Worm (Caenorhabditis elegans) whole organism, L4 larva: ENCODE data around the gene gpch-1.
A peak's percentile ranks its signal among the peaks of the same experiment; 100 is the strongest.

Experiments used
- F10B5.3 ChIP-seq: sonication (generic microtip); optimal IDR thresholded peaks from 2 replicates; lab custom pipeline; 2016; ENCODE audit warnings: mild to moderate bottlenecking, missing genetic modification characterization, missing compliant biosample characterization
- Y5F2A.4 ChIP-seq: fragments of 200-800 bp; sonication (Bioruptor generic); optimal IDR thresholded peaks from 2 replicates; lab custom pipeline; 2018; ENCODE audit warnings: mild to moderate bottlenecking, missing genetic modification characterization, missing compliant biosample characterization
- ZK337.2 ChIP-seq: fragments of 200-800 bp; sonication (Bioruptor generic); IDR thresholded peaks from 2 replicates; pipeline ENCODE4 v1.3.6; 2022; ENCODE audit warnings: missing genetic modification reagents, missing genetic modification characterization, missing compliant biosample characterization
- ceh-20 ChIP-seq: fragments of 200-800 bp; sonication (Bioruptor generic); IDR thresholded peaks from 2 replicates; pipeline ENCODE4 v1.3.6; 2022; ENCODE audit warnings: missing genetic modification reagents, missing genetic modification characterization, missing compliant biosample characterization
- ceh-28 ChIP-seq: fragments of 150-350 bp; optimal IDR thresholded peaks from 2 replicates; lab custom pipeline; 2014; ENCODE audit warnings: missing biosample characterization, missing genetic modification reagents, missing genetic modification characterization
- ceh-62 ChIP-seq: sonication (generic microtip); optimal IDR thresholded peaks from 2 replicates; lab custom pipeline; 2017; ENCODE audit warnings: missing biosample characterization, missing genetic modification characterization
- ceh-82 ChIP-seq: sonication (generic microtip); optimal IDR thresholded peaks from 2 replicates; lab custom pipeline; 2017; ENCODE audit warnings: missing biosample characterization, missing genetic modification characterization
- daf-16 ChIP-seq, 3 experiments: sonication (generic microtip); optimal IDR thresholded peaks; 2 replicates each; lab custom pipeline; 2016 to 2017; ENCODE audit warnings: missing genetic modification characterization in 3 of 3, missing genetic modification reagents in 3 of 3, mild to moderate bottlenecking in 2 of 3, missing compliant biosample characterization in 2 of 3, missing biosample characterization in 1 of 3, moderate library complexity in 1 of 3
- dmd-8 ChIP-seq: fragments of 200-800 bp; sonication (Bioruptor generic); IDR thresholded peaks from 2 replicates; pipeline ENCODE4 v1.3.6; 2022; ENCODE audit warnings: missing genetic modification characterization, missing compliant biosample characterization
- dpl-1 ChIP-seq: fragments of 150-350 bp; optimal IDR thresholded peaks from 2 replicates; lab custom pipeline; 2014; ENCODE audit warnings: missing biosample characterization, missing genetic modification reagents, missing genetic modification characterization
- duxl-1 ChIP-seq: sonication (generic microtip); optimal IDR thresholded peaks from 2 replicates; lab custom pipeline; 2016; ENCODE audit warnings: mild to moderate bottlenecking, missing genetic modification characterization, moderate library complexity, missing compliant biosample characterization; ENCODE audit not compliant: poor library complexity
- egl-27 ChIP-seq: sonication (generic microtip); optimal IDR thresholded peaks from 3 replicates; lab custom pipeline; 2017; ENCODE audit warnings: missing biosample characterization, missing genetic modification reagents, missing genetic modification characterization
- hif-1 ChIP-seq, 2 experiments: sonication (generic microtip); optimal IDR thresholded peaks; 2 replicates each; lab custom pipeline; 2016 to 2017; ENCODE audit warnings: missing compliant biosample characterization in 2 of 2, missing genetic modification characterization in 2 of 2, missing genetic modification reagents in 2 of 2, missing genotype in 2 of 2, mild to moderate bottlenecking in 1 of 2
- hlh-30 ChIP-seq: sonication (generic microtip); optimal IDR thresholded peaks from 2 replicates; lab custom pipeline; 2017; ENCODE audit warnings: antibody characterized with exemption, mild to moderate bottlenecking, missing genetic modification characterization, missing compliant biosample characterization; ENCODE audit not compliant: insufficient read depth
- lin-13 ChIP-seq: fragments of 150-350 bp; optimal IDR thresholded peaks from 2 replicates; lab custom pipeline; 2014; ENCODE audit warnings: missing biosample characterization, missing genetic modification reagents, missing genetic modification characterization
- madf-9 ChIP-seq: fragments of 200-800 bp; sonication (Bioruptor generic); conservative IDR thresholded peaks from 2 replicates; pipeline ENCODE4 v1.3.6; 2022; ENCODE audit warnings: missing genetic modification reagents, missing genetic modification characterization, missing compliant biosample characterization
- mdt-29 ChIP-seq: fragments of 200-800 bp; sonication (Bioruptor generic); IDR thresholded peaks from 2 replicates; pipeline ENCODE4 v1.3.6; 2022; ENCODE audit warnings: missing genetic modification reagents, missing genetic modification characterization, missing compliant biosample characterization
- mep-1 ChIP-seq: fragments of 150-350 bp; sonication (generic microtip); optimal IDR thresholded peaks from 3 replicates; lab custom pipeline; 2014; ENCODE audit warnings: missing biosample characterization, missing genetic modification characterization
- mxl-2 ChIP-seq: fragments of 200-800 bp; sonication (Bioruptor generic); conservative IDR thresholded peaks from 2 replicates; pipeline ENCODE4 v1.3.6; 2022; ENCODE audit warnings: missing genetic modification reagents, missing genetic modification characterization, missing compliant biosample characterization
- mxl-3 ChIP-seq: fragments of 200-800 bp; sonication (Bioruptor generic); optimal IDR thresholded peaks from 2 replicates; lab custom pipeline; 2018; ENCODE audit warnings: mild to moderate bottlenecking, missing genetic modification characterization, missing compliant biosample characterization
- nhr-102 ChIP-seq: sonication (generic microtip); optimal IDR thresholded peaks from 2 replicates; lab custom pipeline; 2016; ENCODE audit warnings: mild to moderate bottlenecking, missing genetic modification characterization, moderate library complexity, missing compliant biosample characterization
- nhr-11 ChIP-seq: fragments of 150-350 bp; optimal IDR thresholded peaks from 2 replicates; lab custom pipeline; 2014; ENCODE audit warnings: missing biosample characterization, missing genetic modification characterization
- nhr-6 ChIP-seq: fragments of 150-350 bp; optimal IDR thresholded peaks from 2 replicates; lab custom pipeline; 2014; ENCODE audit warnings: missing biosample characterization, missing genetic modification characterization
- nhr-76 ChIP-seq: fragments of 150-350 bp; optimal IDR thresholded peaks from 2 replicates; lab custom pipeline; 2014; ENCODE audit warnings: missing biosample characterization, missing genetic modification characterization
- nhr-77 ChIP-seq: fragments of 150-350 bp; optimal IDR thresholded peaks from 2 replicates; lab custom pipeline; 2014; ENCODE audit warnings: missing biosample characterization, missing genetic modification characterization
- rbr-2 ChIP-seq: sonication (generic microtip); optimal IDR thresholded peaks from 2 replicates; lab custom pipeline; 2016; ENCODE audit warnings: missing genotype, missing genetic modification characterization, missing compliant biosample characterization
- set-16 ChIP-seq: fragments of 200-800 bp; sonication (Bioruptor generic); IDR thresholded peaks from 2 replicates; pipeline ENCODE4 v1.3.6; 2022; ENCODE audit warnings: missing genetic modification reagents, missing genetic modification characterization, missing compliant biosample characterization
- snpc-4 ChIP-seq: fragments of 150-350 bp; optimal IDR thresholded peaks from 2 replicates; lab custom pipeline; 2014; ENCODE audit warnings: missing biosample characterization, missing genetic modification characterization
- spr-1 ChIP-seq: sonication (generic microtip); optimal IDR thresholded peaks from 2 replicates; lab custom pipeline; 2016; ENCODE audit warnings: mild to moderate bottlenecking, missing genetic modification characterization, missing compliant biosample characterization
- spr-3 ChIP-seq: fragments of 200-800 bp; sonication (Bioruptor generic); optimal IDR thresholded peaks from 2 replicates; lab custom pipeline; 2018; ENCODE audit warnings: mild to moderate bottlenecking, missing genetic modification characterization, missing compliant biosample characterization
- tag-97 ChIP-seq: fragments of 200-800 bp; sonication (Bioruptor generic); IDR thresholded peaks from 2 replicates; pipeline ENCODE4 v1.3.6; 2022; ENCODE audit warnings: missing genetic modification characterization, missing compliant biosample characterization
- zag-1 ChIP-seq: fragments of 150-350 bp; optimal IDR thresholded peaks from 2 replicates; lab custom pipeline; 2014; ENCODE audit warnings: missing biosample characterization, missing genetic modification characterization
- zfp-2 ChIP-seq: sonication (generic microtip); optimal IDR thresholded peaks from 2 replicates; lab custom pipeline; 2016; ENCODE audit warnings: mild to moderate bottlenecking, missing genetic modification characterization, missing compliant biosample characterization
- zfp-3 ChIP-seq: fragments of 200-800 bp; sonication (Bioruptor generic); conservative IDR thresholded peaks from 2 replicates; pipeline ENCODE4 v1.3.6; 2022; ENCODE audit warnings: missing genetic modification reagents, missing genetic modification characterization, missing compliant biosample characterization
- zip-2 ChIP-seq: fragments of 150-350 bp; optimal IDR thresholded peaks from 2 replicates; lab custom pipeline; 2014; ENCODE audit warnings: missing biosample characterization, missing genetic modification characterization
- ztf-11 ChIP-seq: fragments of 150-350 bp; optimal IDR thresholded peaks from 2 replicates; lab custom pipeline; 2014; ENCODE audit warnings: missing biosample characterization, missing genetic modification characterization
- ztf-7 ChIP-seq: fragments of 150-350 bp; optimal IDR thresholded peaks from 2 replicates; lab custom pipeline; 2014; ENCODE audit warnings: missing biosample characterization, missing genetic modification characterization

The gpch-1 gene

ce11 chrIII:4395857-4396256 is 12.5 kb upstream of the gpch-1 start:
- no peak for TF ChIP-seq zfp-3 (GFP tag; lab: Robert Waterston, UW)
- TF ChIP-seq mxl-3 (GFP tag; lab: Kevin White, UChicago) = no peak
- TF ChIP-seq mdt-29 (GFP tag; lab: Robert Waterston, UW) = no peak
- TF ChIP-seq nhr-11 (tag; lab: Kevin White, UChicago) = no peak
- TF ChIP-seq zip-2 (tag; lab: Kevin White, UChicago) = no peak
- TF ChIP-seq rbr-2 = no peak
- no peak for TF ChIP-seq ztf-11 (tag; lab: Kevin White, UChicago)
- no peak for TF ChIP-seq dmd-8 (GFP tag; lab: Robert Waterston, UW)
- TF ChIP-seq spr-3 (GFP tag; lab: Kevin White, UChicago) = no peak
- TF ChIP-seq mxl-2 (GFP tag; lab: Robert Waterston, UW) = no peak
- TF ChIP-seq ceh-62 (tag; lab: Kevin White, UChicago) = no peak
- no peak for TF ChIP-seq Y5F2A.4

ce11 chrIII:4397115-4397514 is 11.2 kb upstream of the gpch-1 start, which contains the start of gene R07E5.5:
Gene R07E5.5, plus strand, starts transcription at chrIII:4397415.
- no peak for TF ChIP-seq nhr-77 (tag; lab: Kevin White, UChicago)
- TF ChIP-seq madf-9 (GFP tag; lab: Robert Waterston, UW) = no peak
- no peak for TF ChIP-seq egl-27 (tag; lab: Kevin White, UChicago)
- TF ChIP-seq tag-97 (GFP tag; lab: Robert Waterston, UW) = no peak
- TF ChIP-seq daf-16 (GFP tag; optimal IDR thresholded peaks at IDR 0.05; lab: Kevin White, UChicago) = no peak
- TF ChIP-seq daf-16 (tag; optimal IDR thresholded peaks at IDR 0.05; lab: Kevin White, UChicago) = no peak
- no peak for TF ChIP-seq spr-1
- TF ChIP-seq nhr-76 (tag; lab: Kevin White, UChicago) = no peak
- no peak for TF ChIP-seq mep-1 (tag; lab: Kevin White, UChicago)
- no peak for TF ChIP-seq dpl-1 (GFP tag; lab: Kevin White, UChicago)
- TF ChIP-seq hlh-30 = no peak
- TF ChIP-seq zag-1 (tag; lab: Kevin White, UChicago) = no peak
- no peak for TF ChIP-seq ceh-28 (tag; lab: Kevin White, UChicago)
- TF ChIP-seq nhr-6 (tag; lab: Kevin White, UChicago) = no peak
- TF ChIP-seq rbr-2 = no peak
- TF ChIP-seq lin-13 (GFP tag; lab: Kevin White, UChicago) = no peak
- TF ChIP-seq ceh-20 (GFP tag; lab: Robert Waterston, UW) = no peak
- TF ChIP-seq ceh-82 (tag; lab: Kevin White, UChicago) = no peak

DNA sequence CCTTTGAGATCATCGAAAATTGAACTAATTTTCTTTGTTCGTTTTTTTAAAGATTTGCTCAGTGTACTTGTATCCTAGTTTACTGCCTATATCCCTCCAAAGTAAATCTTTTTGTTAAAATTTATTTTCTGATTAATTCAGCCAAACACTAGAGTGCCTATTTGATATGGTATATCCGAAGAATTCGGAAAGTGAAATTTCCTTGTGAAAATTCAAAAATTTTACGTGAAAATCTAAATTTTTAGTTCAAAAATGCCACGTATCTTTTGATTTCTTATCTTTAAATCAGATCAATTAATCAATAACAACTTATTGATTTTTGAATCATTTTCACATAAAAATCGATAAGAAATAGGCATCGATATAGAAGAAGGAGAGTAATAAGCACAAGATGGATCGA is 9.9 kb upstream of the gpch-1 start, which contains the start of gene R07E5.6:
Gene R07E5.6, plus strand, starts transcription at position 301 of the 400 bp plus-strand sequence.
- peak; percentile 51 for TF ChIP-seq ceh-28 (tag; lab: Kevin White, UChicago)
- no peak for TF ChIP-seq snpc-4

- TF ChIP-seq nhr-102 (tag; lab: Kevin White, UChicago) (no peak), duxl-1 (tag; lab: Kevin White, UChicago) (no peak), rbr-2 (no peak), nhr-11 (tag; lab: Kevin White, UChicago) (no peak), ZK337.2 (GFP tag; lab: Robert Waterston, UW) (no peak), snpc-4 (no peak), set-16 (no peak), mep-1 (tag; lab: Kevin White, UChicago) (no peak), hif-1 (tag; optimal IDR thresholded peaks at IDR 0.05; lab: Kevin White, UChicago) (no peak), zfp-2 (tag; lab: Kevin White, UChicago) (no peak), ztf-7 (tag; lab: Kevin White, UChicago) (no peak), F10B5.3 (tag; lab: Kevin White, UChicago) (no peak)
These were observed 7.2 kb upstream of the gpch-1 start, which contains the start of gene R07E5.15 for ce11 chrIII:4401142-4401541. Gene R07E5.15, plus strand, starts transcription at chrIII:4401442.
